Fruit fly (Drosophila melanogaster): ENCODE results near the gene PGRP-SA.

The PGRP-SA gene

dm6 chrX:11569956-11570695, 8.7 kb downstream of the PGRP-SA start, which contains the start of the genes Polr2A and CG11699 (continued):
- no peak for TF ChIP-seq klu (GFP tag; IDR thresholded peaks at IDR 0.05)
- TF ChIP-seq Ssrp (tag; optimal IDR thresholded peaks at IDR 0.05), result peak; percentile 12
- TF ChIP-seq toy (GFP tag; IDR thresholded peaks at IDR 0.05), result no peak
- no peak for TF ChIP-seq psq (GFP tag; optimal IDR thresholded peaks at IDR 0.05)
- TF ChIP-seq CG14050 (GFP tag; IDR thresholded peaks at IDR 0.05), result no peak
- no peak for TF ChIP-seq CG5953 (GFP tag; IDR thresholded peaks at IDR 0.05)
- TF ChIP-seq grn (GFP tag; optimal IDR thresholded peaks at IDR 0.05), result no peak
- no peak for TF ChIP-seq Gsc (GFP tag; IDR thresholded peaks at IDR 0.05)
- no peak for TF ChIP-seq gt (GFP tag; IDR thresholded peaks at IDR 0.05)
- no peak for TF ChIP-seq tup (GFP tag; optimal IDR thresholded peaks at IDR 0.05)
- TF ChIP-seq danr (GFP tag; IDR thresholded peaks at IDR 0.05), result no peak
- TF ChIP-seq fd3F (GFP tag; optimal IDR thresholded peaks at IDR 0.05), result peak; percentile 10
- peak; percentile 40 for TF ChIP-seq zen (tag; optimal IDR thresholded peaks at IDR 0.05)
- no peak for TF ChIP-seq CG10321 (GFP tag; IDR thresholded peaks at IDR 0.05)
- peak in 1 of 2 experiments; percentile 47 for TF ChIP-seq tll (GFP tag; optimal IDR thresholded peaks at IDR 0.05)
- TF ChIP-seq tio (GFP tag; optimal IDR thresholded peaks at IDR 0.05), result no peak
- no peak for TF ChIP-seq cwo (GFP tag; optimal IDR thresholded peaks at IDR 0.05)
- no peak for TF ChIP-seq CG8478 (optimal IDR thresholded peaks at IDR 0.05)
- no peak; the same call in 2 of the 3 replicates for TF ChIP-seq croc (GFP tag; conservative IDR thresholded peaks at IDR 0.05)
- no peak for TF ChIP-seq CG6689 (GFP tag; IDR thresholded peaks at IDR 0.05)
- TF ChIP-seq ara (GFP tag; IDR thresholded peaks at IDR 0.05), result no peak
- no peak for TF ChIP-seq run (tag; optimal IDR thresholded peaks at IDR 0.05)
- TF ChIP-seq ro (GFP tag; IDR thresholded peaks at IDR 0.05), result no peak
- peak; percentile 62 for TF ChIP-seq gfzf (GFP tag; optimal IDR thresholded peaks at IDR 0.05)
- TF ChIP-seq TFAM (GFP tag; optimal IDR thresholded peaks at IDR 0.05), result no peak
- no peak for TF ChIP-seq CG2678 (tag; optimal IDR thresholded peaks at IDR 0.05)
- TF ChIP-seq CG15514 (GFP tag; optimal IDR thresholded peaks at IDR 0.05), result peak; percentile 70
- TF ChIP-seq gce (GFP tag; IDR thresholded peaks at IDR 0.05), result no peak
- no peak for TF ChIP-seq Bteb2 (GFP tag; optimal IDR thresholded peaks at IDR 0.05)
- TF ChIP-seq CG10654 (GFP tag; optimal IDR thresholded peaks at IDR 0.05), result peak; percentile 14
- TF ChIP-seq Bdp1 (GFP tag; optimal IDR thresholded peaks at IDR 0.05), result no peak
- no peak for TF ChIP-seq exex (tag; optimal IDR thresholded peaks at IDR 0.05)
- no peak for TF ChIP-seq abd-A (tag; optimal IDR thresholded peaks at IDR 0.05)
- TF ChIP-seq crol (GFP tag; IDR thresholded peaks at IDR 0.05), result no peak
- TF ChIP-seq Dip2 (GFP tag; IDR thresholded peaks at IDR 0.05), result no peak
- no peak for TF ChIP-seq CG11696 (GFP tag; IDR thresholded peaks at IDR 0.05)
- no peak for TF ChIP-seq scrt (GFP tag; optimal IDR thresholded peaks at IDR 0.05)
- no peak for TF ChIP-seq cato (GFP tag; optimal IDR thresholded peaks at IDR 0.05; ENCODE audit: borderline replicate concordance)
- no peak for TF ChIP-seq slp2 (GFP tag; optimal IDR thresholded peaks at IDR 0.05)
- 0 out of 2 replicates have a peak, but pooled peaks have one; percentile 27 for TF ChIP-seq sna (GFP tag; IDR thresholded peaks at IDR 0.05; ENCODE audit: partially characterized antibody)
- TF ChIP-seq stc (GFP tag; IDR thresholded peaks at IDR 0.05), result no peak
- no peak for TF ChIP-seq Sox100B (GFP tag; optimal IDR thresholded peaks at IDR 0.05)
- peak; percentile 46 for TF ChIP-seq bcd (GFP tag; optimal IDR thresholded peaks at IDR 0.05)
- TF ChIP-seq gem (tag; optimal IDR thresholded peaks at IDR 0.05), result no peak
- TF ChIP-seq CG8290 (GFP tag; optimal IDR thresholded peaks at IDR 0.05), result peak; percentile 25
- peak in 1 of 2 experiments; percentile 24 for TF ChIP-seq CG8290 (tag; optimal IDR thresholded peaks at IDR 0.05)
- no peak for TF ChIP-seq onecut (GFP tag; IDR thresholded peaks at IDR 0.05)
- TF ChIP-seq CG5180 (GFP tag; optimal IDR thresholded peaks at IDR 0.05), result no peak
- no peak for TF ChIP-seq CG4328 (GFP tag; optimal IDR thresholded peaks at IDR 0.05)
- 0 out of 2 replicates have a peak, but pooled peaks have one; percentile 18 for TF ChIP-seq unc-4 (GFP tag; IDR thresholded peaks at IDR 0.05; ENCODE audit: partially characterized antibody)
